Fruit fly (Drosophila melanogaster) whole organism, embryonic: ENCODE results near the gene CG33796.
A peak's percentile ranks its signal among the peaks of the same experiment; 100 is the strongest.

Experiments
- Ada2b ChIP-seq: fragments of 200-800 bp; sonication (Bioruptor generic); IDR thresholded peaks from 2 replicates; pipeline ENCODE4 v1.3.6; 2022; ENCODE audit warnings: missing biosample characterization, missing genetic modification characterization
- Awh ChIP-seq: fragments of 200-800 bp; sonication (Bioruptor generic); IDR thresholded peaks from 2 replicates; pipeline ENCODE4, ENCODE4 v1.3.6; 2022; ENCODE audit warnings: missing biosample characterization, missing genetic modification characterization
- BEAF-32 ChIP-seq: fragments of 200-800 bp; sonication (Bioruptor generic); optimal IDR thresholded peaks from 3 replicates; lab custom pipeline; 2017; ENCODE audit warnings: missing biosample characterization, missing genetic modification characterization, mild to moderate bottlenecking, moderate library complexity, missing genetic modification reagents
- CG10267 ChIP-seq: fragments of 200-800 bp; sonication (Bioruptor generic); optimal IDR thresholded peaks from 2 replicates; lab custom pipeline; 2018; ENCODE audit warnings: missing biosample characterization, mild to moderate bottlenecking, missing genetic modification characterization, moderate library complexity
- CG10274 ChIP-seq: fragments of 200-800 bp; sonication (Bioruptor generic); optimal IDR thresholded peaks from 3 replicates; lab custom pipeline; 2017; ENCODE audit warnings: missing biosample characterization, mild to moderate bottlenecking, missing genetic modification characterization
- CG13424 ChIP-seq: fragments of 200-800 bp; sonication (Bioruptor generic); optimal IDR thresholded peaks from 2 replicates; lab custom pipeline; 2019; ENCODE audit warnings: missing biosample characterization, mild to moderate bottlenecking, missing genetic modification characterization, moderate library complexity
- CG16815 ChIP-seq: fragments of 200-800 bp; sonication (Bioruptor generic); optimal IDR thresholded peaks from 3 replicates; lab custom pipeline; 2017; ENCODE audit warnings: missing biosample characterization, mild to moderate bottlenecking, missing genetic modification characterization
- CG17829 ChIP-seq: fragments of 200-800 bp; optimal IDR thresholded peaks from 2 replicates; lab custom pipeline; 2019; ENCODE audit warnings: missing biosample characterization, mild to moderate bottlenecking, missing genetic modification characterization, moderate library complexity
- CG18764 ChIP-seq: fragments of 200-800 bp; sonication (Bioruptor generic); optimal IDR thresholded peaks from 3 replicates; lab custom pipeline; 2016; ENCODE audit warnings: missing biosample characterization, missing genetic modification characterization
- CG2678 ChIP-seq: fragments of 200-800 bp; sonication (Bioruptor generic); optimal IDR thresholded peaks from 3 replicates; lab custom pipeline; 2019; ENCODE audit warnings: missing biosample characterization, mild to moderate bottlenecking, missing genetic modification characterization, moderate library complexity
- CG4404 ChIP-seq: fragments of 200-800 bp; sonication (Bioruptor generic); IDR thresholded peaks from 2 replicates; pipeline ENCODE4 v1.3.6; 2022; ENCODE audit warnings: missing biosample characterization, missing genetic modification characterization
- CG4707 ChIP-seq: fragments of 200-800 bp; sonication (Bioruptor generic); optimal IDR thresholded peaks from 2 replicates; lab custom pipeline; 2018; ENCODE audit warnings: missing biosample characterization, mild to moderate bottlenecking, missing genetic modification characterization, moderate library complexity
- CG8478 ChIP-seq: fragments of >200 bp; optimal IDR thresholded peaks from 2 replicates; lab custom pipeline; 2018
- CG8944 ChIP-seq: fragments of 200-800 bp; sonication (Bioruptor generic); optimal IDR thresholded peaks from 3 replicates; lab custom pipeline; 2016; ENCODE audit warnings: missing biosample characterization, missing genetic modification characterization
- CG9437 ChIP-seq: fragments of 200-800 bp; sonication (Bioruptor generic); optimal IDR thresholded peaks from 2 replicates; lab custom pipeline; 2018; ENCODE audit warnings: missing biosample characterization, mild to moderate bottlenecking, missing genetic modification characterization
- CG9609 ChIP-seq: fragments of 200-800 bp; sonication (Bioruptor generic); optimal IDR thresholded peaks from 3 replicates; lab custom pipeline; 2016; ENCODE audit warnings: missing biosample characterization, missing genetic modification characterization
- CG9932 ChIP-seq: fragments of 200-800 bp; sonication (Bioruptor generic); IDR thresholded peaks from 2 replicates; pipeline ENCODE4 v1.3.6; 2022; ENCODE audit warnings: missing biosample characterization, missing genetic modification characterization
- Dbx ChIP-seq: fragments of 200-800 bp; sonication (Bioruptor generic); IDR thresholded peaks from 3 replicates; pipeline ENCODE4 v1.3.6; 2022; ENCODE audit warnings: missing biosample characterization, missing genetic modification characterization
- Dek ChIP-seq: fragments of 200-800 bp; sonication (Bioruptor generic); optimal IDR thresholded peaks from 3 replicates; lab custom pipeline; 2019; ENCODE audit warnings: missing biosample characterization, mild to moderate bottlenecking, missing genetic modification characterization, moderate library complexity
- Drgx ChIP-seq: fragments of 200-800 bp; sonication (Bioruptor generic); IDR thresholded peaks from 2 replicates; pipeline ENCODE4 v1.3.6; 2022; ENCODE audit warnings: missing biosample characterization, missing genetic modification characterization
- ERR ChIP-seq: fragments of 200-800 bp; sonication (Bioruptor generic); optimal IDR thresholded peaks from 2 replicates; lab custom pipeline; 2016; ENCODE audit warnings: missing biosample characterization, missing genetic modification characterization
- Ets65A ChIP-seq: fragments of 200-800 bp; sonication (Bioruptor generic); peaks from one replicate; lab custom pipeline; 2016; ENCODE audit warnings: missing biosample characterization, missing genetic modification characterization
- Fer3 ChIP-seq: fragments of 200-800 bp; sonication (Bioruptor generic); optimal IDR thresholded peaks from 2 replicates; lab custom pipeline; 2018; ENCODE audit warnings: missing biosample characterization, mild to moderate bottlenecking, missing genetic modification characterization, moderate library complexity
- H2.0 ChIP-seq: fragments of 200-800 bp; sonication (Bioruptor generic); IDR thresholded peaks from 2 replicates; pipeline ENCODE4 v1.3.6; 2022; ENCODE audit warnings: missing biosample characterization, missing genetic modification characterization
- Hr3 ChIP-seq: fragments of 200-800 bp; sonication (Bioruptor generic); optimal IDR thresholded peaks from 3 replicates; lab custom pipeline; 2016; ENCODE audit warnings: missing biosample characterization, missing genetic modification characterization
- Max ChIP-seq: fragments of 200-800 bp; sonication (Bioruptor generic); optimal IDR thresholded peaks from 2 replicates; lab custom pipeline; 2016; ENCODE audit warnings: missing biosample characterization, mild to moderate bottlenecking, missing genetic modification characterization
- Nf-YB ChIP-seq: fragments of 200-800 bp; sonication (Bioruptor generic); optimal IDR thresholded peaks from 3 replicates; lab custom pipeline; 2019; ENCODE audit warnings: missing biosample characterization, mild to moderate bottlenecking, missing genetic modification characterization, moderate library complexity
- Optix ChIP-seq: fragments of 200-800 bp; sonication (Bioruptor generic); IDR thresholded peaks from 3 replicates; pipeline ENCODE4 v1.3.6; 2022; ENCODE audit warnings: missing biosample characterization, missing genetic modification characterization
- Spps ChIP-seq: fragments of 200-800 bp; sonication (Bioruptor generic); optimal IDR thresholded peaks from 2 replicates; lab custom pipeline; 2018; ENCODE audit warnings: missing biosample characterization, mild to moderate bottlenecking, missing genetic modification characterization
- Sry-δ ChIP-seq: fragments of 200-800 bp; sonication (Bioruptor generic); optimal IDR thresholded peaks from 2 replicates; lab custom pipeline; 2016; ENCODE audit warnings: missing biosample characterization, missing genetic modification characterization
- Usf ChIP-seq: fragments of 200-800 bp; sonication (Bioruptor generic); optimal IDR thresholded peaks from 2 replicates; lab custom pipeline; 2017; ENCODE audit warnings: missing genotype, missing biosample characterization, missing genetic modification characterization
- az2 ChIP-seq: fragments of 200-800 bp; sonication (Bioruptor generic); optimal IDR thresholded peaks from 3 replicates; lab custom pipeline; 2016; ENCODE audit warnings: missing biosample characterization, missing genetic modification characterization
- bsh ChIP-seq, 2 experiments: fragments of 200-800 bp; sonication (Bioruptor generic); optimal IDR thresholded peaks; 2 replicates each; lab custom pipeline; 2017 to 2018; ENCODE audit warnings: mild to moderate bottlenecking in 2 of 2, missing biosample characterization in 2 of 2, missing genetic modification characterization in 2 of 2, moderate library complexity in 1 of 2
- cad ChIP-seq: fragments of >200 bp; optimal IDR thresholded peaks from 2 replicates; lab custom pipeline; 2017; ENCODE audit warnings: missing biosample characterization, missing genetic modification characterization
- chm ChIP-seq: fragments of 200-800 bp; sonication (Bioruptor generic); IDR thresholded peaks from 2 replicates; pipeline ENCODE4 v1.3.6; 2022; ENCODE audit warnings: missing biosample characterization, missing genetic modification characterization
- disco-r ChIP-seq: fragments of 200-800 bp; sonication (Bioruptor generic); optimal IDR thresholded peaks from 2 replicates; lab custom pipeline; 2016; ENCODE audit warnings: missing biosample characterization, missing genetic modification characterization
- dpn ChIP-seq, 2 experiments: fragments of 200-800 bp; sonication (Bioruptor generic); optimal IDR thresholded peaks; 3 replicates each; lab custom pipeline; 2016; ENCODE audit warnings: missing biosample characterization in 2 of 2, missing genetic modification characterization in 2 of 2
- ewg ChIP-seq: fragments of 200-800 bp; sonication (Bioruptor generic); optimal IDR thresholded peaks from 3 replicates; lab custom pipeline; 2017; ENCODE audit warnings: mild to moderate bottlenecking, missing biosample characterization, missing genetic modification reagents, missing genetic modification characterization
- gce ChIP-seq: fragments of 200-800 bp; sonication (Bioruptor generic); IDR thresholded peaks from 3 replicates; pipeline ENCODE4 v1.3.6; 2022; ENCODE audit warnings: missing biosample characterization, missing genetic modification characterization
- gro ChIP-seq: fragments of 200-800 bp; sonication (Bioruptor generic); optimal IDR thresholded peaks from 2 replicates; lab custom pipeline; 2016; ENCODE audit warnings: missing biosample characterization, missing genetic modification characterization
- ken ChIP-seq: fragments of 200-800 bp; sonication (Bioruptor generic); IDR thresholded peaks from 3 replicates; pipeline ENCODE4 v1.3.6; 2022; ENCODE audit warnings: missing biosample characterization, missing genetic modification characterization
- mirr ChIP-seq: fragments of 200-800 bp; sonication (Bioruptor generic); optimal IDR thresholded peaks from 3 replicates; lab custom pipeline; 2018; ENCODE audit warnings: missing biosample characterization, mild to moderate bottlenecking, missing genetic modification characterization
- nmo ChIP-seq: fragments of 200-800 bp; sonication (Bioruptor generic); optimal IDR thresholded peaks from 2 replicates; lab custom pipeline; 2018; ENCODE audit warnings: missing biosample characterization, mild to moderate bottlenecking, missing genetic modification characterization, moderate library complexity
- psq ChIP-seq: fragments of 200-800 bp; sonication (Bioruptor generic); optimal IDR thresholded peaks from 2 replicates; lab custom pipeline; 2017; ENCODE audit warnings: missing biosample characterization, missing genetic modification characterization
- pum ChIP-seq: fragments of 200-800 bp; sonication (Bioruptor generic); optimal IDR thresholded peaks from 2 replicates; lab custom pipeline; 2016; ENCODE audit warnings: missing biosample characterization, missing genetic modification characterization
- ranshi ChIP-seq: fragments of 200-800 bp; sonication (Bioruptor generic); IDR thresholded peaks from 2 replicates; pipeline ENCODE4 v1.3.6; 2022; ENCODE audit warnings: missing biosample characterization, missing genetic modification characterization
- sc ChIP-seq, 3 experiments: fragments of >200 bp in 2 of 3; fragments of 200-800 bp in 1 of 3; sonication (Bioruptor generic) in 1 of 3; optimal IDR thresholded peaks; 2 replicates in 2 of 3; 3 replicates in 1 of 3; lab custom pipeline; 2017; ENCODE audit warnings: mild to moderate bottlenecking in 1 of 3, missing biosample characterization in 1 of 3, missing genetic modification characterization in 1 of 3, missing genetic modification reagents in 1 of 3
- ssp ChIP-seq: fragments of 200-800 bp; sonication (Bioruptor generic); IDR thresholded peaks from 2 replicates; pipeline ENCODE4 v1.3.6; 2022; ENCODE audit warnings: missing biosample characterization, missing genetic modification characterization
- tna ChIP-seq: fragments of 200-800 bp; sonication (Bioruptor generic); IDR thresholded peaks from 2 replicates; pipeline ENCODE4 v1.3.6; 2022; ENCODE audit warnings: missing biosample characterization, missing genetic modification characterization; ENCODE audit not compliant: partially characterized antibody
- vfl ChIP-seq: fragments of 200-800 bp; sonication (Bioruptor generic); optimal IDR thresholded peaks from 2 replicates; lab custom pipeline; 2016; ENCODE audit warnings: missing biosample characterization, missing genetic modification characterization

The CG33796 gene

dm6 chr3L:16131264-16132066 is 38.4 kb downstream of the CG33796 start, which contains the start of the genes Trs20 and elg1 (continued):
- no peak for TF ChIP-seq Sry-δ (GFP tag; lab: Kevin White, UChicago)
- no peak for TF ChIP-seq CG16815 (GFP tag; lab: Kevin White, UChicago)
- no peak for TF ChIP-seq vfl
- peak; percentile 81 for TF ChIP-seq Hr3
- no peak for TF ChIP-seq ewg
- peak; percentile 75 for TF ChIP-seq CG17829 (tag; lab: Kevin White, UChicago)
- TF ChIP-seq ranshi (GFP tag; lab: Robert Waterston, UW) = peak; percentile 5; the same call in 1 of the 2 replicates
- TF ChIP-seq Usf = no peak
- peak in 1 of 2 experiments; percentile 57 for TF ChIP-seq bsh (GFP tag; optimal IDR thresholded peaks at IDR 0.05; lab: Kevin White, UChicago)
- TF ChIP-seq mirr (GFP tag; lab: Kevin White, UChicago) = no peak
- TF ChIP-seq Max (GFP tag; lab: Kevin White, UChicago) = no peak
- peak; percentile 62 for TF ChIP-seq CG9932 (GFP tag; lab: Robert Waterston, UW)
- peak; percentile 66 for TF ChIP-seq nmo
- TF ChIP-seq ERR = no peak
- no peak for TF ChIP-seq Drgx (GFP tag; lab: Robert Waterston, UW)
- TF ChIP-seq psq = no peak
- peak; percentile 78 for TF ChIP-seq CG2678
- no peak for TF ChIP-seq ken (GFP tag; lab: Robert Waterston, UW)
- no peak for TF ChIP-seq Awh
- no peak for TF ChIP-seq CG8478 (lab: Kevin White, UChicago)
- TF ChIP-seq dpn (GFP tag; optimal IDR thresholded peaks at IDR 0.05; lab: Kevin White, UChicago) = peak; percentile 2 to 35
- TF ChIP-seq CG9609 (GFP tag; lab: Kevin White, UChicago) = no peak
- peak; percentile 54 for TF ChIP-seq Nf-YB
- TF ChIP-seq CG10274 (GFP tag; lab: Kevin White, UChicago) = no peak
- peak; percentile 62 for TF ChIP-seq CG9437 (GFP tag; lab: Kevin White, UChicago)
- TF ChIP-seq CG4707 (GFP tag; lab: Kevin White, UChicago) = no peak
- no peak for TF ChIP-seq sc (optimal IDR thresholded peaks at IDR 0.05; lab: Kevin White, UChicago)
- no peak for TF ChIP-seq sc (GFP tag; optimal IDR thresholded peaks at IDR 0.05; lab: Kevin White, UChicago)
- peak; percentile 94 for TF ChIP-seq CG10267
- no peak for TF ChIP-seq Spps (tag; lab: Kevin White, UChicago)
- peak; percentile 66 for TF ChIP-seq Ets65A (GFP tag; lab: Kevin White, UChicago)
- TF ChIP-seq gce (GFP tag; lab: Robert Waterston, UW) = no peak
- TF ChIP-seq Fer3 = peak; percentile 40
- no peak; the same call in 1 of the 2 replicates for TF ChIP-seq H2.0 (GFP tag; lab: Robert Waterston, UW)
- peak; percentile 21 for TF ChIP-seq gro
- TF ChIP-seq BEAF-32 = peak; percentile 9
- TF ChIP-seq tna = no peak
- TF ChIP-seq CG4404 (GFP tag; lab: Robert Waterston, UW) = 0 out of 2 replicates have a peak, but pooled peaks have one; percentile 27
- TF ChIP-seq ssp (GFP tag; lab: Robert Waterston, UW) = no peak
- TF ChIP-seq az2 (GFP tag; lab: Kevin White, UChicago) = peak; percentile 29
- TF ChIP-seq cad (GFP tag; lab: Kevin White, UChicago) = no peak
- TF ChIP-seq CG18764 (GFP tag; lab: Kevin White, UChicago) = no peak
- no peak for TF ChIP-seq CG8944 (GFP tag; lab: Kevin White, UChicago)
- no peak for TF ChIP-seq disco-r
- peak; percentile 59 for TF ChIP-seq Dek
- TF ChIP-seq chm (GFP tag; lab: Robert Waterston, UW) = 0 out of 2 replicates have a peak, but pooled peaks have one; percentile 26
- TF ChIP-seq Ada2b (GFP tag; lab: Robert Waterston, UW) = no peak
- no peak for TF ChIP-seq pum
- peak; percentile 63; the same call in 2 of the 3 replicates for TF ChIP-seq Dbx (GFP tag; lab: Robert Waterston, UW)
- no peak for TF ChIP-seq Optix (GFP tag; lab: Robert Waterston, UW)
- TF ChIP-seq CG13424 (tag; lab: Kevin White, UChicago) = peak; percentile 73
